Worm (Caenorhabditis elegans) whole organism, midembryonic: ENCODE results near the gene sec-24.1.

ENCODE experiments used
- T22C8.4 ChIP-seq: fragments of 200-800 bp; sonication (Bioruptor generic); IDR thresholded peaks from 2 replicates; pipeline ENCODE4 v1.3.6; 2022; ENCODE audit warnings: missing genetic modification characterization, missing compliant biosample characterization
- cog-1 ChIP-seq: sonication (generic microtip); optimal IDR thresholded peaks from 2 replicates; lab custom pipeline; 2016; ENCODE audit warnings: missing genetic modification characterization, missing compliant biosample characterization
- flt-1 ChIP-seq: fragments of 200-800 bp; sonication (Bioruptor generic); IDR thresholded peaks from 2 replicates; pipeline ENCODE4 v1.3.6; 2022; ENCODE audit warnings: missing genetic modification characterization, missing compliant biosample characterization
- klf-2 ChIP-seq: fragments of 200-800 bp; sonication (Bioruptor generic); conservative IDR thresholded peaks from 2 replicates; pipeline ENCODE4 v1.3.6; 2022; ENCODE audit warnings: missing genetic modification reagents, missing genetic modification characterization, missing compliant biosample characterization
- med-1 ChIP-seq: sonication (generic microtip); optimal IDR thresholded peaks from 2 replicates; lab custom pipeline; 2017; ENCODE audit warnings: missing genetic modification characterization, mild to moderate bottlenecking, missing compliant biosample characterization, antibody characterized with exemption, missing genetic modification reagents; ENCODE audit not compliant: insufficient read depth
- ref-1 ChIP-seq: fragments of 200-800 bp; sonication (Bioruptor generic); conservative IDR thresholded peaks from 2 replicates; pipeline ENCODE4 v1.3.6; 2022; ENCODE audit warnings: missing genetic modification reagents, missing genetic modification characterization, missing compliant biosample characterization
- ztf-23 ChIP-seq: fragments of 200-800 bp; sonication (Bioruptor generic); IDR thresholded peaks from 2 replicates; pipeline ENCODE4 v1.3.6; 2022; ENCODE audit warnings: missing genetic modification reagents, missing genetic modification characterization, missing compliant biosample characterization
- ztf-29 ChIP-seq: fragments of 200-800 bp; sonication (Bioruptor generic); IDR thresholded peaks from 2 replicates; pipeline ENCODE4 v1.3.6; 2022; ENCODE audit warnings: missing genetic modification reagents, missing genetic modification characterization, missing compliant biosample characterization

- no peak for TF ChIP-seq cog-1 (tag; lab: Kevin White, UChicago)
- no peak for TF ChIP-seq klf-2 (GFP tag; lab: Robert Waterston, UW)
- no peak for TF ChIP-seq T22C8.4
- no peak for TF ChIP-seq flt-1 (GFP tag; lab: Robert Waterston, UW)
- no peak for TF ChIP-seq ztf-23
- TF ChIP-seq ztf-29 (GFP tag; lab: Robert Waterston, UW): no peak
- no peak for TF ChIP-seq ref-1 (GFP tag; lab: Robert Waterston, UW)
- no peak for TF ChIP-seq med-1 (GFP tag; lab: Kevin White, UChicago)
Measured at ce11 chrIV:11561677-11562076, 4.3 kb downstream of the sec-24.1 start, which contains the start of gene F12F6.7.
